Worm (Caenorhabditis elegans) whole organism, L2 larva: ENCODE measurements around the gene btb-14.
A peak's percentile ranks its signal among the peaks of the same experiment; 100 is the strongest.

Source experiments
- C34F6.9 ChIP-seq: fragments of 150-350 bp; optimal IDR thresholded peaks from 2 replicates; lab custom pipeline; 2014; ENCODE audit warnings: missing biosample characterization, missing genetic modification characterization
- F13H6.1 ChIP-seq: sonication (generic microtip); optimal IDR thresholded peaks from 2 replicates; lab custom pipeline; 2016; ENCODE audit warnings: missing genetic modification characterization, missing compliant biosample characterization
- Y55F3AM.14 ChIP-seq: fragments of 200-800 bp; sonication (Bioruptor generic); optimal IDR thresholded peaks from 2 replicates; lab custom pipeline; 2018; ENCODE audit warnings: mild to moderate bottlenecking, missing genetic modification characterization, missing compliant biosample characterization
- ZK546.5 ChIP-seq: sonication (generic microtip); optimal IDR thresholded peaks from 2 replicates; lab custom pipeline; 2017; ENCODE audit warnings: missing biosample characterization, missing genetic modification characterization
- ama-1 ChIP-seq: fragments of 150-350 bp; optimal IDR thresholded peaks from 2 replicates; lab custom pipeline; 2018; ENCODE audit warnings: inconsistent platforms
- blmp-1 ChIP-seq: sonication (generic microtip); optimal IDR thresholded peaks from 2 replicates; lab custom pipeline; 2017; ENCODE audit warnings: missing genetic modification characterization, mild to moderate bottlenecking, missing compliant biosample characterization, antibody characterized with exemption, moderate library complexity; ENCODE audit not compliant: insufficient read depth
- ceh-16 ChIP-seq: fragments of 150-350 bp; optimal IDR thresholded peaks from 2 replicates; lab custom pipeline; 2014; ENCODE audit warnings: missing biosample characterization, missing genetic modification characterization
- ceh-82 ChIP-seq: fragments of 150-350 bp; optimal IDR thresholded peaks from 2 replicates; lab custom pipeline; 2014; ENCODE audit warnings: missing biosample characterization, missing genetic modification characterization
- crh-2 ChIP-seq: sonication (generic microtip); optimal IDR thresholded peaks from 2 replicates; lab custom pipeline; 2017; ENCODE audit warnings: missing biosample characterization, missing genetic modification characterization
- dmd-4 ChIP-seq: sonication (generic microtip); optimal IDR thresholded peaks from 2 replicates; lab custom pipeline; 2017; ENCODE audit warnings: missing biosample characterization, missing genetic modification characterization
- egl-27 ChIP-seq: sonication (generic microtip); optimal IDR thresholded peaks from 3 replicates; lab custom pipeline; 2017; ENCODE audit warnings: missing biosample characterization, missing genetic modification reagents, missing genetic modification characterization
- elt-1 ChIP-seq: fragments of 150-350 bp; optimal IDR thresholded peaks from 2 replicates; lab custom pipeline; 2014; ENCODE audit warnings: missing biosample characterization, missing genetic modification characterization
- elt-3 ChIP-seq: sonication (generic microtip); optimal IDR thresholded peaks from 2 replicates; lab custom pipeline; 2017; ENCODE audit warnings: missing biosample characterization, missing genetic modification characterization
- fos-1 ChIP-seq: fragments of 150-350 bp; optimal IDR thresholded peaks from 2 replicates; lab custom pipeline; 2014; ENCODE audit warnings: missing biosample characterization, missing genetic modification characterization
- gmeb-1 ChIP-seq: fragments of 150-350 bp; optimal IDR thresholded peaks from 2 replicates; lab custom pipeline; 2014; ENCODE audit warnings: missing biosample characterization, missing genetic modification characterization
- lin-11 ChIP-seq: fragments of 150-350 bp; sonication (generic microtip); optimal IDR thresholded peaks from 2 replicates; lab custom pipeline; 2014; ENCODE audit warnings: missing biosample characterization, missing genetic modification characterization, inconsistent platforms, mixed read lengths
- lin-13 ChIP-seq: fragments of 150-350 bp; optimal IDR thresholded peaks from 2 replicates; lab custom pipeline; 2014; ENCODE audit warnings: missing biosample characterization, missing genetic modification reagents, missing genetic modification characterization
- lin-39 ChIP-seq: fragments of 150-350 bp; optimal IDR thresholded peaks from 2 replicates; lab custom pipeline; 2014; ENCODE audit warnings: missing biosample characterization, missing genetic modification reagents, missing genetic modification characterization
- lsy-2 ChIP-seq, 2 experiments: fragments of 150-350 bp in 1 of 2; sonication (generic microtip) in 1 of 2; optimal IDR thresholded peaks; 2 replicates each; lab custom pipeline; 2014 to 2017; ENCODE audit warnings: missing biosample characterization in 2 of 2, missing genetic modification characterization in 2 of 2
- mab-5 ChIP-seq: fragments of 150-350 bp; optimal IDR thresholded peaks from 2 replicates; lab custom pipeline; 2014; ENCODE audit warnings: missing biosample characterization, missing genetic modification characterization
- nhr-10 ChIP-seq: sonication (generic microtip); optimal IDR thresholded peaks from 2 replicates; lab custom pipeline; 2017; ENCODE audit warnings: missing biosample characterization, missing genetic modification characterization
- nhr-11 ChIP-seq: fragments of 150-350 bp; optimal IDR thresholded peaks from 2 replicates; lab custom pipeline; 2014; ENCODE audit warnings: missing biosample characterization, missing genetic modification characterization
- nhr-12 ChIP-seq: fragments of 150-350 bp; optimal IDR thresholded peaks from 2 replicates; lab custom pipeline; 2014; ENCODE audit warnings: missing biosample characterization, missing genetic modification characterization
- nhr-129 ChIP-seq: fragments of 150-350 bp; optimal IDR thresholded peaks from 2 replicates; lab custom pipeline; 2014; ENCODE audit warnings: missing biosample characterization, missing genetic modification characterization
- nhr-21 ChIP-seq: fragments of 150-350 bp; optimal IDR thresholded peaks from 2 replicates; lab custom pipeline; 2014; ENCODE audit warnings: missing biosample characterization, missing genetic modification characterization
- nhr-23 ChIP-seq: fragments of 150-350 bp; optimal IDR thresholded peaks from 2 replicates; lab custom pipeline; 2014; ENCODE audit warnings: missing biosample characterization, missing genetic modification reagents, missing genetic modification characterization
- nhr-77 ChIP-seq: fragments of 150-350 bp; optimal IDR thresholded peaks from 2 replicates; lab custom pipeline; 2014; ENCODE audit warnings: missing biosample characterization, missing genetic modification characterization
- peb-1 ChIP-seq: fragments of 150-350 bp; optimal IDR thresholded peaks from 2 replicates; lab custom pipeline; 2014; ENCODE audit warnings: missing biosample characterization, missing genetic modification characterization
- sem-4 ChIP-seq: fragments of 150-350 bp; optimal IDR thresholded peaks from 2 replicates; lab custom pipeline; 2014; ENCODE audit warnings: missing biosample characterization, missing genetic modification reagents, missing genetic modification characterization
- sma-3 ChIP-seq: sonication (generic microtip); optimal IDR thresholded peaks from 2 replicates; lab custom pipeline; 2016; ENCODE audit warnings: missing genetic modification reagents, missing genetic modification characterization, missing compliant biosample characterization
- sma-9 ChIP-seq, 2 experiments: fragments of 150-350 bp in 1 of 2; sonication (generic microtip) in 1 of 2; optimal IDR thresholded peaks; 2 replicates each; lab custom pipeline; 2014 to 2016; ENCODE audit warnings: missing genetic modification characterization in 2 of 2, mild to moderate bottlenecking in 1 of 2, missing biosample characterization in 1 of 2, missing compliant biosample characterization in 1 of 2, missing genetic modification reagents in 1 of 2, moderate library complexity in 1 of 2
- snpc-4 ChIP-seq: fragments of 150-350 bp; optimal IDR thresholded peaks from 2 replicates; lab custom pipeline; 2014; ENCODE audit warnings: missing biosample characterization, missing genetic modification characterization
- unc-55 ChIP-seq: fragments of 150-350 bp; sonication (generic microtip); optimal IDR thresholded peaks from 3 replicates; lab custom pipeline; 2014; ENCODE audit warnings: missing biosample characterization, missing genetic modification reagents, missing genetic modification characterization
- unc-62 ChIP-seq: fragments of 150-350 bp; optimal IDR thresholded peaks from 2 replicates; lab custom pipeline; 2014; ENCODE audit warnings: missing biosample characterization, missing genetic modification reagents, missing genetic modification characterization
- zag-1 ChIP-seq: fragments of 150-350 bp; optimal IDR thresholded peaks from 2 replicates; lab custom pipeline; 2014; ENCODE audit warnings: missing biosample characterization, missing genetic modification characterization
- ztf-1 ChIP-seq: fragments of 200-800 bp; sonication (Bioruptor generic); conservative IDR thresholded peaks from 2 replicates; pipeline ENCODE4 v1.3.6; 2022; ENCODE audit warnings: missing genetic modification characterization, missing compliant biosample characterization
- ztf-11 ChIP-seq: sonication (generic microtip); optimal IDR thresholded peaks from 2 replicates; lab custom pipeline; 2017; ENCODE audit warnings: missing biosample characterization, missing genetic modification characterization
- ztf-4 ChIP-seq: fragments of 150-350 bp; optimal IDR thresholded peaks from 2 replicates; lab custom pipeline; 2014; ENCODE audit warnings: missing biosample characterization, missing genetic modification characterization

The btb-14 gene

ce11 chrII:12382625-12383562 lies at the start of gene btb-14:
Gene btb-14 (plus strand): TSS chrII:12383463.
- TF ChIP-seq nhr-129 (tag; lab: Kevin White, UChicago) = peak; percentile 2
- no peak for TF ChIP-seq ceh-82 (tag; lab: Kevin White, UChicago)
- no peak for TF ChIP-seq crh-2 (tag; lab: Kevin White, UChicago)
- TF ChIP-seq F13H6.1 (tag; lab: Kevin White, UChicago) = peak; percentile 22
- TF ChIP-seq ceh-16 (tag; lab: Kevin White, UChicago) = no peak
- peak in 1 of 2 experiments; percentile 48 for TF ChIP-seq lsy-2 (tag; optimal IDR thresholded peaks at IDR 0.05; lab: Kevin White, UChicago)
- TF ChIP-seq gmeb-1 (tag; lab: Kevin White, UChicago) = no peak
- TF ChIP-seq sem-4 (tag; lab: Kevin White, UChicago) = no peak
- TF ChIP-seq peb-1 (tag; lab: Kevin White, UChicago) = no peak
- no peak for TF ChIP-seq fos-1
- no peak for TF ChIP-seq nhr-12 (tag; lab: Kevin White, UChicago)
- no peak for TF ChIP-seq blmp-1 (tag; lab: Kevin White, UChicago)
- TF ChIP-seq nhr-21 = no peak
- TF ChIP-seq dmd-4 (tag; lab: Kevin White, UChicago) = no peak
- no peak for TF ChIP-seq Y55F3AM.14 (GFP tag; lab: Kevin White, UChicago)
- TF ChIP-seq unc-55 (GFP tag; lab: Kevin White, UChicago) = peak; percentile 67
- no peak for TF ChIP-seq nhr-11 (tag; lab: Kevin White, UChicago)
- no peak for TF ChIP-seq zag-1
- TF ChIP-seq ztf-1 = no peak
- TF ChIP-seq lin-11 (tag; lab: Kevin White, UChicago) = no peak
- peak; percentile 22 for TF ChIP-seq egl-27 (tag; lab: Kevin White, UChicago)
- TF ChIP-seq mab-5 = no peak
- no peak for TF ChIP-seq elt-3 (tag; lab: Kevin White, UChicago)
- no peak for TF ChIP-seq nhr-10
- TF ChIP-seq unc-62 (GFP tag; lab: Kevin White, UChicago) = no peak
- TF ChIP-seq sma-3 (GFP tag; lab: Kevin White, UChicago) = no peak
- TF ChIP-seq ztf-4 = no peak
- no peak for TF ChIP-seq elt-1 (tag; lab: Kevin White, UChicago)
- TF ChIP-seq snpc-4 = peak; percentile 90
- TF ChIP-seq lin-13 = peak; percentile 17
- TF ChIP-seq lin-39 (tag; lab: Kevin White, UChicago) = no peak
- TF ChIP-seq C34F6.9 = peak; percentile 59
- peak; percentile 10 for TF ChIP-seq sma-9 (GFP tag; optimal IDR thresholded peaks at IDR 0.05; lab: Kevin White, UChicago)
- no peak for TF ChIP-seq sma-9 (tag; optimal IDR thresholded peaks at IDR 0.05; lab: Kevin White, UChicago)
- TF ChIP-seq nhr-77 (tag; lab: Kevin White, UChicago) = no peak

ce11 chrII:12335430-12335829 lies 47.8 kb upstream of the btb-14 start, which contains the start of gene sre-52:
Gene sre-52 (plus strand): TSS chrII:12335730.
- TF ChIP-seq sem-4 (tag; lab: Kevin White, UChicago) (no peak), dmd-4 (tag; lab: Kevin White, UChicago) (no peak), sma-9 (GFP tag; optimal IDR thresholded peaks at IDR 0.05; lab: Kevin White, UChicago) (no peak), sma-9 (tag; optimal IDR thresholded peaks at IDR 0.05; lab: Kevin White, UChicago) (no peak), ama-1 (lab: Kevin White, UChicago) (no peak), nhr-10 (no peak), elt-1 (tag; lab: Kevin White, UChicago) (no peak), ztf-11 (tag; lab: Kevin White, UChicago) (no peak), ZK546.5 (tag; lab: Kevin White, UChicago) (no peak), gmeb-1 (tag; lab: Kevin White, UChicago) (no peak), blmp-1 (tag; lab: Kevin White, UChicago) (no peak), Y55F3AM.14 (GFP tag; lab: Kevin White, UChicago) (no peak), elt-3 (tag; lab: Kevin White, UChicago) (no peak), zag-1 (no peak), nhr-12 (tag; lab: Kevin White, UChicago) (no peak), nhr-23 (tag; lab: Kevin White, UChicago) (no peak)
